Worm (Caenorhabditis elegans) whole organism, young adult: ENCODE data around the gene nep-17.

Experiments used
- B0035.1 ChIP-seq: sonication (generic microtip); optimal IDR thresholded peaks from 2 replicates; lab custom pipeline; 2016; ENCODE audit warnings: missing genetic modification characterization, mild to moderate bottlenecking, missing compliant biosample characterization, missing genotype, missing genetic modification reagents
- B0261.1 ChIP-seq: sonication (generic microtip); optimal IDR thresholded peaks from 2 replicates; lab custom pipeline; 2016; ENCODE audit warnings: mild to moderate bottlenecking, missing genetic modification characterization, moderate library complexity, missing compliant biosample characterization
- C06A6.2 ChIP-seq: fragments of 200-800 bp; sonication (Bioruptor generic); conservative IDR thresholded peaks from 2 replicates; pipeline ENCODE4 v1.3.6; 2022; ENCODE audit warnings: missing genetic modification characterization, missing compliant biosample characterization
- C17E4.6 ChIP-seq: fragments of 200-800 bp; sonication (Bioruptor generic); IDR thresholded peaks from 2 replicates; pipeline ENCODE4 v1.3.6; 2022; ENCODE audit warnings: missing genetic modification reagents, missing genetic modification characterization, missing compliant biosample characterization
- F37B4.10 ChIP-seq: fragments of 200-800 bp; sonication (Bioruptor generic); IDR thresholded peaks from 2 replicates; pipeline ENCODE4 v1.3.6; 2022; ENCODE audit warnings: missing genetic modification characterization, missing compliant biosample characterization
- F49E8.2 ChIP-seq: sonication (generic microtip); optimal IDR thresholded peaks from 3 replicates; lab custom pipeline; 2017; ENCODE audit warnings: missing genetic modification characterization, mild to moderate bottlenecking, missing compliant biosample characterization, antibody characterized with exemption, moderate library complexity; ENCODE audit not compliant: insufficient read depth
- F55B11.4 ChIP-seq: sonication (generic microtip); optimal IDR thresholded peaks from 2 replicates; lab custom pipeline; 2016; ENCODE audit warnings: missing compliant biosample characterization, missing genetic modification characterization, borderline replicate concordance; ENCODE audit not compliant: insufficient read depth
- K12H6.12 ChIP-seq: fragments of 200-800 bp; sonication (Bioruptor generic); optimal IDR thresholded peaks from 2 replicates; lab custom pipeline; 2018; ENCODE audit warnings: mild to moderate bottlenecking, missing genetic modification characterization, missing compliant biosample characterization
- T07F8.4 ChIP-seq: sonication (generic microtip); optimal IDR thresholded peaks from 2 replicates; lab custom pipeline; 2016; ENCODE audit warnings: mild to moderate bottlenecking, missing genetic modification characterization, moderate library complexity, missing compliant biosample characterization
- Y53G8AR.9 ChIP-seq: fragments of 200-800 bp; sonication (Bioruptor generic); conservative IDR thresholded peaks from 2 replicates; pipeline ENCODE4 v1.3.6; 2022; ENCODE audit warnings: missing genetic modification reagents, missing genetic modification characterization, missing compliant biosample characterization
- Y56A3A.18 ChIP-seq: fragments of 200-800 bp; sonication (Bioruptor generic); IDR thresholded peaks from 2 replicates; pipeline ENCODE4 v1.3.6; 2022; ENCODE audit warnings: missing genetic modification reagents, missing genetic modification characterization, missing compliant biosample characterization
- Y79H2A.3 ChIP-seq: fragments of 200-800 bp; sonication (Bioruptor generic); conservative IDR thresholded peaks from 2 replicates; pipeline ENCODE4 v1.3.6; 2022; ENCODE audit warnings: missing genetic modification reagents, missing genetic modification characterization, missing compliant biosample characterization
- Y95B8A.8 ChIP-seq: fragments of 200-800 bp; sonication (Bioruptor generic); IDR thresholded peaks from 2 replicates; pipeline ENCODE4 v1.3.6; 2022; ENCODE audit warnings: missing genetic modification reagents, missing genetic modification characterization, missing compliant biosample characterization
- ZK185.1 ChIP-seq: sonication (generic microtip); optimal IDR thresholded peaks from 2 replicates; lab custom pipeline; 2016; ENCODE audit warnings: mild to moderate bottlenecking, missing genetic modification characterization, missing compliant biosample characterization; ENCODE audit not compliant: poor library complexity, severe bottlenecking
- attf-5 ChIP-seq: fragments of 200-800 bp; sonication (Bioruptor generic); optimal IDR thresholded peaks from 2 replicates; lab custom pipeline; 2018; ENCODE audit warnings: mild to moderate bottlenecking, missing genetic modification characterization, missing compliant biosample characterization
- attf-6 ChIP-seq: fragments of 200-800 bp; sonication (Bioruptor generic); IDR thresholded peaks from 2 replicates; pipeline ENCODE4 v1.3.6; 2022; ENCODE audit warnings: missing genetic modification reagents, missing genetic modification characterization, missing compliant biosample characterization
- bed-1 ChIP-seq: fragments of 200-800 bp; sonication (Bioruptor generic); IDR thresholded peaks from 2 replicates; pipeline ENCODE4 v1.3.6; 2022; ENCODE audit warnings: missing genetic modification reagents, missing genetic modification characterization, missing compliant biosample characterization
- ccch-3 ChIP-seq: fragments of 200-800 bp; sonication (Bioruptor generic); optimal IDR thresholded peaks from 2 replicates; lab custom pipeline; 2018; ENCODE audit warnings: mild to moderate bottlenecking, missing genetic modification characterization, missing compliant biosample characterization
- cebp-1 ChIP-seq, 2 experiments: fragments of 200-800 bp in 1 of 2; sonication (Bioruptor generic) in 1 of 2; sonication (generic microtip) in 1 of 2; IDR thresholded peaks in 1 of 2; optimal IDR thresholded peaks in 1 of 2; 2 replicates each; pipeline versions ENCODE4 v1.3.6 to Lab custom; 2017 to 2022; ENCODE audit warnings: missing compliant biosample characterization in 2 of 2, missing genetic modification characterization in 2 of 2, mild to moderate bottlenecking in 1 of 2, missing genetic modification reagents in 1 of 2, moderate library complexity in 1 of 2
- ceh-79 ChIP-seq: sonication (generic microtip); optimal IDR thresholded peaks from 2 replicates; lab custom pipeline; 2017; ENCODE audit warnings: mild to moderate bottlenecking, missing genetic modification characterization, missing compliant biosample characterization
- egl-18 ChIP-seq: fragments of 200-800 bp; sonication (Bioruptor generic); IDR thresholded peaks from 2 replicates; pipeline ENCODE4 v1.3.6; 2022; ENCODE audit warnings: missing genetic modification reagents, missing genetic modification characterization, missing compliant biosample characterization
- ekl-4 ChIP-seq: fragments of 200-800 bp; sonication (Bioruptor generic); IDR thresholded peaks from 2 replicates; pipeline ENCODE4 v1.3.6; 2022; ENCODE audit warnings: missing genetic modification reagents, missing genetic modification characterization, missing compliant biosample characterization
- hlh-12 ChIP-seq: sonication (generic microtip); optimal IDR thresholded peaks from 2 replicates; lab custom pipeline; 2016; ENCODE audit warnings: missing genetic modification characterization, missing compliant biosample characterization
- hmg-1.2 ChIP-seq: fragments of 200-800 bp; sonication (Bioruptor generic); IDR thresholded peaks from 2 replicates; pipeline ENCODE4 v1.3.6; 2022; ENCODE audit warnings: missing genetic modification reagents, missing genetic modification characterization, missing compliant biosample characterization
- hrde-1 ChIP-seq: sonication (generic microtip); optimal IDR thresholded peaks from 2 replicates; lab custom pipeline; 2016; ENCODE audit warnings: missing genetic modification characterization, mild to moderate bottlenecking, missing compliant biosample characterization, moderate library complexity, missing genotype, missing genetic modification reagents, borderline replicate concordance
- let-607 ChIP-seq, 2 experiments: fragments of 200-800 bp in 1 of 2; sonication (Bioruptor generic) in 1 of 2; sonication (generic microtip) in 1 of 2; optimal IDR thresholded peaks; 2 replicates each; lab custom pipeline; 2016 to 2018; ENCODE audit warnings: mild to moderate bottlenecking in 2 of 2, missing compliant biosample characterization in 2 of 2, missing genetic modification characterization in 2 of 2, moderate library complexity in 2 of 2, missing genotype in 1 of 2
- lin-40 ChIP-seq: sonication (generic microtip); optimal IDR thresholded peaks from 2 replicates; lab custom pipeline; 2016; ENCODE audit warnings: missing genetic modification characterization, mild to moderate bottlenecking, missing compliant biosample characterization, missing genotype, missing genetic modification reagents
- madf-10 ChIP-seq: sonication (generic microtip); optimal IDR thresholded peaks from 2 replicates; lab custom pipeline; 2016; ENCODE audit warnings: mild to moderate bottlenecking, missing genetic modification characterization, missing compliant biosample characterization
- mcd-1 ChIP-seq: fragments of 200-800 bp; sonication (Bioruptor generic); IDR thresholded peaks from 2 replicates; pipeline ENCODE4 v1.3.6; 2022; ENCODE audit warnings: missing genetic modification reagents, missing genetic modification characterization, missing compliant biosample characterization
- mxl-1 ChIP-seq: sonication (generic microtip); optimal IDR thresholded peaks from 2 replicates; lab custom pipeline; 2016; ENCODE audit warnings: missing genetic modification characterization, missing compliant biosample characterization
- nfya-1 ChIP-seq: sonication (generic microtip); optimal IDR thresholded peaks from 2 replicates; lab custom pipeline; 2017; ENCODE audit warnings: antibody characterized with exemption, missing compliant biosample characterization, missing genetic modification characterization, borderline replicate concordance; ENCODE audit not compliant: insufficient read depth
- nfyb-1 ChIP-seq: fragments of 200-800 bp; sonication (Bioruptor generic); IDR thresholded peaks from 2 replicates; pipeline ENCODE4 v1.3.6; 2022; ENCODE audit warnings: missing genetic modification reagents, missing genetic modification characterization, missing compliant biosample characterization
- nhr-27 ChIP-seq: fragments of 200-800 bp; sonication (Bioruptor generic); optimal IDR thresholded peaks from 2 replicates; lab custom pipeline; 2018; ENCODE audit warnings: mild to moderate bottlenecking, missing genetic modification characterization, moderate library complexity, missing compliant biosample characterization
- rcor-1 ChIP-seq: fragments of 200-800 bp; sonication (Bioruptor generic); IDR thresholded peaks from 2 replicates; pipeline ENCODE4 v1.3.6; 2022; ENCODE audit warnings: missing genetic modification reagents, missing genetic modification characterization, missing compliant biosample characterization
- rec-8 ChIP-seq, 2 experiments: sonication (generic microtip); optimal IDR thresholded peaks; 2 replicates each; lab custom pipeline; 2016; ENCODE audit warnings: mild to moderate bottlenecking in 2 of 2, missing genetic modification characterization in 2 of 2, missing genetic modification reagents in 2 of 2, missing genotype in 2 of 2, missing biosample characterization in 1 of 2, missing compliant biosample characterization in 1 of 2, moderate library complexity in 1 of 2
- repo-1 ChIP-seq: sonication (generic microtip); optimal IDR thresholded peaks from 2 replicates; lab custom pipeline; 2017; ENCODE audit warnings: mild to moderate bottlenecking, missing genetic modification characterization, missing compliant biosample characterization
- rpc-1 ChIP-seq, 2 experiments: fragments of 150-350 bp in 1 of 2; sonication (generic microtip) in 1 of 2; optimal IDR thresholded peaks; 2 replicates each; lab custom pipeline; 2014 to 2018; ENCODE audit warnings: missing biosample characterization in 1 of 2, missing genetic modification characterization in 1 of 2, missing genetic modification reagents in 1 of 2, missing genotype in 1 of 2
- snpc-4 ChIP-seq, 5 experiments: fragments of 150-350 bp in 1 of 5; sonication (generic microtip) in 4 of 5; optimal IDR thresholded peaks; 2 replicates each; lab custom pipeline; 2014 to 2018; ENCODE audit warnings: missing genetic modification characterization in 5 of 5, missing biosample characterization in 3 of 5, antibody characterized with exemption in 2 of 5, mild to moderate bottlenecking in 2 of 5, missing compliant biosample characterization in 2 of 5, missing genotype in 2 of 5, moderate library complexity in 2 of 5, missing genetic modification reagents in 1 of 5
- sptf-2 ChIP-seq: fragments of 200-800 bp; sonication (Bioruptor generic); optimal IDR thresholded peaks from 2 replicates; lab custom pipeline; 2018; ENCODE audit warnings: mild to moderate bottlenecking, missing genetic modification characterization, missing compliant biosample characterization
- unc-130 ChIP-seq: sonication (generic microtip); optimal IDR thresholded peaks from 2 replicates; lab custom pipeline; 2016; ENCODE audit warnings: missing genetic modification reagents, missing genetic modification characterization, missing compliant biosample characterization
- zfh-2 ChIP-seq: fragments of 200-800 bp; sonication (Bioruptor generic); conservative IDR thresholded peaks from 2 replicates; pipeline ENCODE4 v1.3.6; 2022; ENCODE audit warnings: missing genetic modification reagents, missing genetic modification characterization, missing compliant biosample characterization
- zim-3 ChIP-seq: sonication (generic microtip); optimal IDR thresholded peaks from 2 replicates; lab custom pipeline; 2017; ENCODE audit warnings: mild to moderate bottlenecking, missing genetic modification characterization, moderate library complexity, missing compliant biosample characterization
- ztf-18 ChIP-seq: sonication (generic microtip); optimal IDR thresholded peaks from 2 replicates; lab custom pipeline; 2016; ENCODE audit warnings: missing genotype, mild to moderate bottlenecking, missing genetic modification characterization, missing compliant biosample characterization
- ztf-22 ChIP-seq: fragments of 200-800 bp; sonication (Bioruptor generic); optimal IDR thresholded peaks from 2 replicates; lab custom pipeline; 2018; ENCODE audit warnings: mild to moderate bottlenecking, missing genetic modification characterization, moderate library complexity, missing compliant biosample characterization
- ztf-6 ChIP-seq: fragments of 200-800 bp; sonication (Bioruptor generic); IDR thresholded peaks from 2 replicates; pipeline ENCODE4 v1.3.6; 2022; ENCODE audit warnings: missing genetic modification reagents, missing genetic modification characterization, missing compliant biosample characterization

nep-17 gene

DNA sequence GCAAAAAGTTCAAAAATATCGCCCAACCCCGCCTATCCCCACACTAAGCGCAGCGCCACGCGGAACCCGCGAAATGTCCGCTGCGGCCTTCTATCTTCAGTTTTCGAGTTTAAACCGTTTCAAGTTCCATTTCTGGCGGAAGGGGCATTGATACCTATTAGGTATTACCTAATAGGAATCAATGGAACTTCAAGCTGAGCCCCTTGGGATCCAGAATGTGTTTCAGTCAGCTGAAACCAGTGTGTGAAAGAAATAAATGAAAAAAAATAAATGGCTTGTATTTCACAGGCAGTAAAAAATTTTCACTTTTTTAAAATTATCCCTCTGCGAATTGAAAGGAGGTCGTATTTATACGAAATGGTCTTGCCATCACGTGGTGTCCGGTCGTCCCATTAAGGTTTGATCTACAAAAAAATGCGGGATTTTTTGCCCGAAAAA is 13.6 kb downstream of the nep-17 start (continued):
- TF ChIP-seq C17E4.6 (no peak), mcd-1 (peak; percentile 62), zfh-2 (no peak), hrde-1 (tag; lab: Kevin White, UChicago) (peak; percentile 95), mxl-1 (tag; lab: Kevin White, UChicago) (no peak), rpc-1 (optimal IDR thresholded peaks at IDR 0.05; lab: Kevin White, UChicago) (no peak), rpc-1 (tag; optimal IDR thresholded peaks at IDR 0.05; lab: Kevin White, UChicago) (no peak), attf-6 (GFP tag; lab: Robert Waterston, UW) (peak; percentile 97), F37B4.10 (GFP tag; lab: Robert Waterston, UW) (no peak), Y79H2A.3 (peak; percentile 89), bed-1 (GFP tag; lab: Robert Waterston, UW) (no peak), C06A6.2 (GFP tag; lab: Robert Waterston, UW) (no peak), ztf-18 (tag; lab: Kevin White, UChicago) (peak; percentile 38), egl-18 (no peak), ZK185.1 (tag; lab: Kevin White, UChicago) (no peak), attf-5 (GFP tag; lab: Kevin White, UChicago) (peak; percentile 47), rcor-1 (peak; percentile 81), ekl-4 (GFP tag; lab: Robert Waterston, UW) (peak; percentile 91), ztf-22 (no peak), B0261.1 (tag; lab: Kevin White, UChicago) (no peak), B0035.1 (no peak), let-607 (tag; optimal IDR thresholded peaks at IDR 0.05; lab: Kevin White, UChicago) (no peak), cebp-1 (GFP tag; IDR thresholded peaks at IDR 0.05; lab: Robert Waterston, UW) (no peak), cebp-1 (tag; optimal IDR thresholded peaks at IDR 0.05; lab: Kevin White, UChicago) (peak; percentile 58), sptf-2 (GFP tag; lab: Kevin White, UChicago) (peak; percentile 85), lin-40 (tag; lab: Kevin White, UChicago) (no peak), hlh-12 (tag; lab: Kevin White, UChicago) (no peak), zim-3 (tag; lab: Kevin White, UChicago) (peak; percentile 49), Y53G8AR.9 (GFP tag; lab: Robert Waterston, UW) (peak; percentile 70), T07F8.4 (tag; lab: Kevin White, UChicago) (no peak), ceh-79 (tag; lab: Kevin White, UChicago) (no peak), nhr-27 (tag; lab: Kevin White, UChicago) (no peak), ccch-3 (no peak), F55B11.4 (no peak), Y95B8A.8 (peak; percentile 86), repo-1 (tag; lab: Kevin White, UChicago) (no peak), nfya-1 (tag; lab: Kevin White, UChicago) (no peak), K12H6.12 (tag; lab: Kevin White, UChicago) (no peak), snpc-4 (GFP tag; optimal IDR thresholded peaks at IDR 0.05; lab: Kevin White, UChicago) (peak; percentile 98), snpc-4 (tag; optimal IDR thresholded peaks at IDR 0.05; lab: Kevin White, UChicago) (peak; percentile 94 to 99 (median 98)), unc-130 (peak; percentile 78), hmg-1.2 (peak; percentile 95), madf-10 (tag; lab: Kevin White, UChicago) (no peak), F49E8.2 (tag; lab: Kevin White, UChicago) (peak; percentile 93), ztf-6 (GFP tag; lab: Robert Waterston, UW) (no peak), nfyb-1 (GFP tag; lab: Robert Waterston, UW) (0 out of 2 replicates have a peak, but pooled peaks have one; percentile 24), Y56A3A.18 (no peak), rec-8 (tag; optimal IDR thresholded peaks at IDR 0.05; lab: Kevin White, UChicago) (peak in 1 of 2 experiments; percentile 20)
